ENCODE assay signal across 1 fruit fly cellular context in genomic region chr3R:6881264-6882014, dm6.
TF ChIP-seq lines count a peak whose summit lies in the region.

No protein-coding gene starts in this region.

TF ChIP-seq in whole organism, embryonic, 481 proteins besides CTCF, POLR2A, EP300 and RAD21 (continued from another document):
- TF ChIP-seq pan (optimal IDR thresholded peaks at IDR 0.05; lab: Kevin White, UChicago) (no peak), pan (GFP tag; optimal IDR thresholded peaks at IDR 0.05 in 1 of 2, IDR thresholded peaks at IDR 0.05 in 1 of 2) (peak in 1 of 2 experiments; percentile 49), abd-A (tag; optimal IDR thresholded peaks at IDR 0.05; lab: Kevin White, UChicago) (no peak), CG6765 (GFP tag; optimal IDR thresholded peaks at IDR 0.05; lab: Kevin White, UChicago) (no peak), CG11696 (GFP tag; IDR thresholded peaks at IDR 0.05; lab: Robert Waterston, UW) (no peak), maf-S (GFP tag; optimal IDR thresholded peaks at IDR 0.05; lab: Kevin White, UChicago) (peak; percentile 6), CG17612 (GFP tag; IDR thresholded peaks at IDR 0.05; lab: Robert Waterston, UW) (no peak), CG12104 (GFP tag; optimal IDR thresholded peaks at IDR 0.05; lab: Kevin White, UChicago) (peak; percentile 37), gcm2 (GFP tag; optimal IDR thresholded peaks at IDR 0.05; lab: Kevin White, UChicago) (no peak), HLHmδ (GFP tag; optimal IDR thresholded peaks at IDR 0.05; lab: Kevin White, UChicago) (no peak), prd (optimal IDR thresholded peaks at IDR 0.05; lab: Kevin White, UChicago) (no peak), prd (GFP tag; IDR thresholded peaks at IDR 0.05; lab: Robert Waterston, UW) (peak; percentile 88), ro (GFP tag; IDR thresholded peaks at IDR 0.05; lab: Robert Waterston, UW) (no peak), CG31441 (GFP tag; IDR thresholded peaks at IDR 0.05; lab: Robert Waterston, UW) (peak; percentile 83), CG17912 (GFP tag; optimal IDR thresholded peaks at IDR 0.05; lab: Kevin White, UChicago) (no peak), eve (GFP tag; optimal IDR thresholded peaks at IDR 0.05; lab: Kevin White, UChicago) (peak in 1 of 2 experiments; percentile 84), Hmx (GFP tag; optimal IDR thresholded peaks at IDR 0.05; lab: Kevin White, UChicago) (no peak), hkb (optimal IDR thresholded peaks at IDR 0.05; lab: Kevin White, UChicago) (peak; percentile 96), hkb (GFP tag; IDR thresholded peaks at IDR 0.05; lab: Robert Waterston, UW) (peak; percentile 74; the same call in 1 of the 2 replicates), ERR (GFP tag; optimal IDR thresholded peaks at IDR 0.05; lab: Kevin White, UChicago) (no peak), CG11695 (GFP tag; IDR thresholded peaks at IDR 0.05; lab: Robert Waterston, UW) (no peak), CG18599 (GFP tag; optimal IDR thresholded peaks at IDR 0.05; lab: Kevin White, UChicago) (peak; percentile 66), nerfin-1 (tag; optimal IDR thresholded peaks at IDR 0.05; lab: Kevin White, UChicago) (peak; percentile 68), CG43689 (GFP tag; IDR thresholded peaks at IDR 0.05; lab: Robert Waterston, UW) (no peak), ind (GFP tag; optimal IDR thresholded peaks at IDR 0.05; lab: Kevin White, UChicago) (peak; percentile 52), dati (GFP tag; IDR thresholded peaks at IDR 0.05; lab: Robert Waterston, UW) (no peak), Dfd (GFP tag; optimal IDR thresholded peaks at IDR 0.05; lab: Kevin White, UChicago) (no peak), ab (GFP tag; optimal IDR thresholded peaks at IDR 0.05; lab: Kevin White, UChicago) (no peak), wor (GFP tag; IDR thresholded peaks at IDR 0.05; lab: Robert Waterston, UW) (peak; percentile 55), Max (GFP tag; optimal IDR thresholded peaks at IDR 0.05; lab: Kevin White, UChicago) (no peak), CG9727 (GFP tag; optimal IDR thresholded peaks at IDR 0.05; lab: Kevin White, UChicago) (peak; percentile 86), ap (GFP tag; IDR thresholded peaks at IDR 0.05; lab: Robert Waterston, UW) (0 out of 2 replicates have a peak, but pooled peaks have one; percentile 41), CG11456 (GFP tag; IDR thresholded peaks at IDR 0.05; lab: Robert Waterston, UW) (no peak), Camta (GFP tag; optimal IDR thresholded peaks at IDR 0.05; lab: Kevin White, UChicago) (peak; percentile 60), CG3995 (GFP tag; optimal IDR thresholded peaks at IDR 0.05; lab: Kevin White, UChicago) (no peak), CG1603 (tag; optimal IDR thresholded peaks at IDR 0.05; lab: Kevin White, UChicago) (peak; percentile 84), btn (GFP tag; optimal IDR thresholded peaks at IDR 0.05; lab: Kevin White, UChicago) (peak; percentile 48), HLH4C (GFP tag; IDR thresholded peaks at IDR 0.05; lab: Robert Waterston, UW; ENCODE audit: partially characterized antibody) (no peak), CG11560 (tag; IDR thresholded peaks at IDR 0.05; lab: Robert Waterston, UW) (no peak), da (GFP tag; optimal IDR thresholded peaks at IDR 0.05; lab: Kevin White, UChicago) (no peak), wek (GFP tag; optimal IDR thresholded peaks at IDR 0.05; lab: Kevin White, UChicago) (no peak), Mes4 (GFP tag; optimal IDR thresholded peaks at IDR 0.05; lab: Kevin White, UChicago) (peak; percentile 66), ken (GFP tag; IDR thresholded peaks at IDR 0.05; lab: Robert Waterston, UW) (0 out of 3 replicates have a peak, but pooled peaks have one; percentile 44), CG13894 (tag; optimal IDR thresholded peaks at IDR 0.05; lab: Kevin White, UChicago) (no peak), CG12155 (GFP tag; optimal IDR thresholded peaks at IDR 0.05; lab: Kevin White, UChicago) (peak; percentile 49), ci (GFP tag; IDR thresholded peaks at IDR 0.05; lab: Robert Waterston, UW) (peak; percentile 73), stc (GFP tag; IDR thresholded peaks at IDR 0.05; lab: Robert Waterston, UW) (no peak), CG31388 (GFP tag; optimal IDR thresholded peaks at IDR 0.05; lab: Kevin White, UChicago) (no peak), CG18619 (GFP tag; optimal IDR thresholded peaks at IDR 0.05; lab: Kevin White, UChicago) (peak; percentile 38), CG16863 (GFP tag; optimal IDR thresholded peaks at IDR 0.05; lab: Kevin White, UChicago) (peak; percentile 71), oc (tag; optimal IDR thresholded peaks at IDR 0.05; lab: Kevin White, UChicago) (peak; percentile 76), Hr78 (GFP tag; optimal IDR thresholded peaks at IDR 0.05; lab: Kevin White, UChicago) (no peak), bcd (GFP tag; optimal IDR thresholded peaks at IDR 0.05; lab: Kevin White, UChicago) (peak; percentile 50), HLH3B (GFP tag; IDR thresholded peaks at IDR 0.05; lab: Robert Waterston, UW) (peak; percentile 68; the same call in 1 of the 2 replicates), scrt (GFP tag; optimal IDR thresholded peaks at IDR 0.05; lab: Kevin White, UChicago) (peak; percentile 41), CHES-1-like (GFP tag; optimal IDR thresholded peaks at IDR 0.05; lab: Kevin White, UChicago) (peak; percentile 57), CG7839 (tag; optimal IDR thresholded peaks at IDR 0.05; lab: Kevin White, UChicago) (peak; percentile 74), CG6254 (GFP tag; optimal IDR thresholded peaks at IDR 0.05; lab: Kevin White, UChicago) (peak; percentile 64), CG1792 (GFP tag; optimal IDR thresholded peaks at IDR 0.05; lab: Kevin White, UChicago) (peak; percentile 24)
TF ChIP-seq in whole organism, embryonic: peak in this region for 235.
